Fruit fly (Drosophila melanogaster) whole organism, adult: ENCODE data around the gene CG33253.
A peak's percentile ranks its signal among the peaks of the same experiment; 100 is the strongest.

ENCODE experiments used
- CG11617 ChIP-seq: fragments of 200-800 bp; sonication (Bioruptor generic); optimal IDR thresholded peaks from 2 replicates; lab custom pipeline; 2017; ENCODE audit warnings: mild to moderate bottlenecking, missing biosample characterization, missing genetic modification reagents, missing genetic modification characterization
- CG12768 ChIP-seq: fragments of 200-800 bp; sonication (Bioruptor generic); optimal IDR thresholded peaks from 2 replicates; lab custom pipeline; 2017; ENCODE audit warnings: missing biosample characterization, missing genetic modification characterization, mild to moderate bottlenecking, moderate library complexity, missing genetic modification reagents
- CG14711 ChIP-seq: fragments of 200-800 bp; sonication (Bioruptor generic); optimal IDR thresholded peaks from 2 replicates; lab custom pipeline; 2018; ENCODE audit warnings: missing biosample characterization, mild to moderate bottlenecking, missing genetic modification characterization, moderate library complexity
- CG1620 ChIP-seq: fragments of 200-800 bp; sonication (Bioruptor generic); optimal IDR thresholded peaks from 2 replicates; lab custom pipeline; 2016; ENCODE audit warnings: missing biosample characterization, missing genetic modification characterization
- CG33017 ChIP-seq: fragments of 200-800 bp; sonication (Bioruptor generic); optimal IDR thresholded peaks from 2 replicates; lab custom pipeline; 2018; ENCODE audit warnings: missing biosample characterization, mild to moderate bottlenecking, missing genetic modification characterization, moderate library complexity
- CG5204 ChIP-seq: fragments of 200-800 bp; sonication (Bioruptor generic); optimal IDR thresholded peaks from 2 replicates; lab custom pipeline; 2016; ENCODE audit warnings: missing biosample characterization, missing genetic modification characterization
- CG7045 ChIP-seq: fragments of 200-800 bp; sonication (Bioruptor generic); optimal IDR thresholded peaks from 2 replicates; lab custom pipeline; 2017; ENCODE audit warnings: missing biosample characterization, mild to moderate bottlenecking, missing genetic modification characterization
- CG7101 ChIP-seq: fragments of 200-800 bp; sonication (Bioruptor generic); optimal IDR thresholded peaks from 2 replicates; lab custom pipeline; 2018; ENCODE audit warnings: missing biosample characterization, mild to moderate bottlenecking, missing genetic modification characterization, moderate library complexity
- Clk ChIP-seq: fragments of 200-800 bp; sonication (Bioruptor generic); optimal IDR thresholded peaks from 2 replicates; lab custom pipeline; 2017; ENCODE audit warnings: missing biosample characterization, missing genetic modification characterization
- Crg-1 ChIP-seq: fragments of 200-800 bp; sonication (Bioruptor generic); optimal IDR thresholded peaks from 2 replicates; lab custom pipeline; 2016; ENCODE audit warnings: missing biosample characterization, missing genetic modification characterization
- Hr96 ChIP-seq: fragments of 200-800 bp; sonication (Bioruptor generic); optimal IDR thresholded peaks from 2 replicates; lab custom pipeline; 2016; ENCODE audit warnings: missing biosample characterization, missing genetic modification characterization
- Mnt ChIP-seq: fragments of 200-800 bp; sonication (Bioruptor generic); optimal IDR thresholded peaks from 2 replicates; lab custom pipeline; 2016; ENCODE audit warnings: missing biosample characterization, mild to moderate bottlenecking, missing genetic modification characterization
- bab1 ChIP-seq: fragments of 200-800 bp; sonication (Bioruptor generic); optimal IDR thresholded peaks from 3 replicates; lab custom pipeline; 2019; ENCODE audit warnings: missing biosample characterization, mild to moderate bottlenecking, missing genetic modification characterization, moderate library complexity
- cic ChIP-seq: fragments of 200-800 bp; sonication (Bioruptor generic); optimal IDR thresholded peaks from 2 replicates; lab custom pipeline; 2017; ENCODE audit warnings: missing biosample characterization, mild to moderate bottlenecking, missing genetic modification characterization, moderate library complexity
- cnc ChIP-seq, 2 experiments: fragments of >200 bp; optimal IDR thresholded peaks; 2 replicates each; lab custom pipeline; 2017
- kay ChIP-seq: fragments of 200-800 bp; sonication (Bioruptor generic); peaks from one replicate; lab custom pipeline; 2016; ENCODE audit warnings: missing biosample characterization, missing genetic modification characterization, borderline replicate concordance
- ovo ChIP-seq: fragments of 200-800 bp; sonication (Bioruptor generic); optimal IDR thresholded peaks from 2 replicates; lab custom pipeline; 2016; ENCODE audit warnings: missing biosample characterization, missing genetic modification characterization
- pad ChIP-seq: fragments of 200-800 bp; sonication (Bioruptor generic); optimal IDR thresholded peaks from 3 replicates; lab custom pipeline; 2017; ENCODE audit warnings: missing biosample characterization, missing genetic modification characterization, mild to moderate bottlenecking, moderate library complexity, missing genetic modification reagents
- tj ChIP-seq: fragments of 200-800 bp; sonication (Bioruptor generic); optimal IDR thresholded peaks from 3 replicates; lab custom pipeline; 2017; ENCODE audit warnings: missing biosample characterization, mild to moderate bottlenecking, missing genetic modification characterization, moderate library complexity
- toe ChIP-seq: fragments of 200-800 bp; sonication (Bioruptor generic); optimal IDR thresholded peaks from 2 replicates; lab custom pipeline; 2016; ENCODE audit warnings: missing biosample characterization, missing genetic modification characterization

Gene CG33253

dm6 chrX:19187624-19188085 is 4.4 kb downstream of the CG33253 start, which contains the start of gene Mec2:
TSS of gene Mec2 (plus strand) at chrX:19188035.
- TF ChIP-seq kay (GFP tag; lab: Kevin White, UChicago) = no peak
- TF ChIP-seq bab1 = peak; percentile 68
- peak; percentile 60 for TF ChIP-seq Crg-1
- peak; percentile 69 for TF ChIP-seq CG11617 (GFP tag; lab: Kevin White, UChicago)
- TF ChIP-seq Clk = no peak
- TF ChIP-seq CG14711 (tag; lab: Kevin White, UChicago) = peak; percentile 27
- TF ChIP-seq Mnt (GFP tag; lab: Kevin White, UChicago) = peak; percentile 63
- peak; percentile 73 for TF ChIP-seq CG7101 (tag; lab: Kevin White, UChicago)
- TF ChIP-seq CG5204 (GFP tag; lab: Kevin White, UChicago) = no peak
- TF ChIP-seq CG33017 (tag; lab: Kevin White, UChicago) = peak; percentile 76
- TF ChIP-seq cnc (optimal IDR thresholded peaks at IDR 0.05; lab: Kevin White, UChicago) = no peak
- TF ChIP-seq ovo = peak; percentile 16
- peak; percentile 65 for TF ChIP-seq Hr96
- no peak for TF ChIP-seq CG7045 (GFP tag; lab: Kevin White, UChicago)
- TF ChIP-seq cic (GFP tag; lab: Kevin White, UChicago) = peak; percentile 2
- peak; percentile 60 for TF ChIP-seq tj (GFP tag; lab: Kevin White, UChicago)
- TF ChIP-seq CG1620 (GFP tag; lab: Kevin White, UChicago) = peak; percentile 38
- peak; percentile 6 for TF ChIP-seq toe (GFP tag; lab: Kevin White, UChicago)
- TF ChIP-seq pad = peak; percentile 10
- no peak for TF ChIP-seq CG12768 (GFP tag; lab: Kevin White, UChicago)

- peak; percentile 11 for TF ChIP-seq CG11617 (GFP tag; lab: Kevin White, UChicago)
- no peak for TF ChIP-seq pad
These were observed 6.7 kb downstream of the CG33253 start, which contains the start of gene HP1D3csd for dm6 chrX:19189903-19190302. TSS of gene HP1D3csd (plus strand) at chrX:19190214.

dm6 chrX:19191050-19191449 is 7.8 kb downstream of the CG33253 start:
- TF ChIP-seq CG12768 (GFP tag; lab: Kevin White, UChicago) (no peak), cic (GFP tag; lab: Kevin White, UChicago) (no peak), bab1 (no peak), tj (GFP tag; lab: Kevin White, UChicago) (no peak), CG5204 (GFP tag; lab: Kevin White, UChicago) (no peak), pad (no peak), CG7045 (GFP tag; lab: Kevin White, UChicago) (no peak), CG14711 (tag; lab: Kevin White, UChicago) (no peak), CG7101 (tag; lab: Kevin White, UChicago) (no peak), kay (GFP tag; lab: Kevin White, UChicago) (no peak), CG33017 (tag; lab: Kevin White, UChicago) (no peak), Crg-1 (no peak), Hr96 (no peak), Clk (no peak), toe (GFP tag; lab: Kevin White, UChicago) (no peak), CG11617 (GFP tag; lab: Kevin White, UChicago) (no peak), Mnt (GFP tag; lab: Kevin White, UChicago) (no peak), ovo (no peak), CG1620 (GFP tag; lab: Kevin White, UChicago) (no peak), cnc (optimal IDR thresholded peaks at IDR 0.05; lab: Kevin White, UChicago) (no peak)

dm6 chrX:19191597-19191996 is 8.4 kb downstream of the CG33253 start:
- TF ChIP-seq Clk (no peak), CG5204 (GFP tag; lab: Kevin White, UChicago) (no peak), cnc (optimal IDR thresholded peaks at IDR 0.05; lab: Kevin White, UChicago) (no peak), cic (GFP tag; lab: Kevin White, UChicago) (no peak), CG14711 (tag; lab: Kevin White, UChicago) (no peak), CG7045 (GFP tag; lab: Kevin White, UChicago) (no peak)

dm6 chrX:19193336-19193735 is 10.1 kb downstream of the CG33253 start, which contains the start of the genes CG7914 and CG14194:
TSS of gene CG7914 (minus strand) at chrX:19193448.
TSS of gene CG14194 (plus strand) at chrX:19193555.
- TF ChIP-seq tj (GFP tag; lab: Kevin White, UChicago) = peak; percentile 1
- peak; percentile 16 for TF ChIP-seq CG7101 (tag; lab: Kevin White, UChicago)
- peak; percentile 17 for TF ChIP-seq bab1
- no peak for TF ChIP-seq Crg-1

dm6 chrX:19201630-19202029 is 18.4 kb downstream of the CG33253 start, which contains the start of gene CG7990:
TSS of gene CG7990 (minus strand) at chrX:19201979.
- no peak for TF ChIP-seq kay (GFP tag; lab: Kevin White, UChicago)
- TF ChIP-seq ovo = peak; percentile 53
- TF ChIP-seq CG1620 (GFP tag; lab: Kevin White, UChicago) = no peak

dm6 chrX:19208014-19208413 is 24.8 kb downstream of the CG33253 start, which contains the start of gene Ulp1:
TSS of gene Ulp1 (minus strand) at chrX:19208187.
- TF ChIP-seq Mnt (GFP tag; lab: Kevin White, UChicago) (peak; percentile 4), CG12768 (GFP tag; lab: Kevin White, UChicago) (no peak), CG5204 (GFP tag; lab: Kevin White, UChicago) (no peak), pad (peak; percentile 18), cnc (optimal IDR thresholded peaks at IDR 0.05; lab: Kevin White, UChicago) (no peak), CG7101 (tag; lab: Kevin White, UChicago) (no peak), Hr96 (no peak), Clk (no peak), bab1 (peak; percentile 61), Crg-1 (peak; percentile 5), CG11617 (GFP tag; lab: Kevin White, UChicago) (no peak), CG33017 (tag; lab: Kevin White, UChicago) (no peak), tj (GFP tag; lab: Kevin White, UChicago) (peak; percentile 31), CG14711 (tag; lab: Kevin White, UChicago) (no peak), ovo (peak; percentile 77), CG1620 (GFP tag; lab: Kevin White, UChicago) (peak; percentile 48)
